Worm (Caenorhabditis elegans) whole organism, L3 larva: ENCODE measurements around the gene T28A11.17.

Experiments used
- R02D3.7 ChIP-seq: fragments of 150-350 bp; optimal IDR thresholded peaks from 2 replicates; lab custom pipeline; 2014; ENCODE audit warnings: missing biosample characterization, missing genetic modification characterization
- ZK546.5 ChIP-seq: sonication (generic microtip); optimal IDR thresholded peaks from 2 replicates; lab custom pipeline; 2017; ENCODE audit warnings: missing biosample characterization, missing genetic modification characterization
- aly-2 ChIP-seq: fragments of 150-350 bp; optimal IDR thresholded peaks from 2 replicates; lab custom pipeline; 2014; ENCODE audit warnings: missing biosample characterization, missing genetic modification characterization
- ceh-16 ChIP-seq: sonication (generic microtip); optimal IDR thresholded peaks from 2 replicates; lab custom pipeline; 2017; ENCODE audit warnings: missing biosample characterization, missing genetic modification characterization
- ceh-28 ChIP-seq: fragments of 150-350 bp; optimal IDR thresholded peaks from 2 replicates; lab custom pipeline; 2014; ENCODE audit warnings: missing biosample characterization, missing genetic modification reagents, missing genetic modification characterization
- ceh-82 ChIP-seq: fragments of 150-350 bp; optimal IDR thresholded peaks from 2 replicates; lab custom pipeline; 2014; ENCODE audit warnings: missing biosample characterization, missing genetic modification characterization
- daf-12 ChIP-seq: fragments of 150-350 bp; optimal IDR thresholded peaks from 2 replicates; lab custom pipeline; 2014; ENCODE audit warnings: missing biosample characterization, missing genetic modification reagents, missing genetic modification characterization
- egl-27 ChIP-seq: sonication (generic microtip); optimal IDR thresholded peaks from 4 replicates; lab custom pipeline; 2017; ENCODE audit warnings: missing biosample characterization, missing genetic modification reagents, missing genetic modification characterization
- egl-5 ChIP-seq: fragments of 150-350 bp; optimal IDR thresholded peaks from 2 replicates; lab custom pipeline; 2017; ENCODE audit warnings: missing biosample characterization, missing genetic modification reagents, missing genetic modification characterization, inconsistent platforms
- elt-2 ChIP-seq: sonication (generic microtip); optimal IDR thresholded peaks from 2 replicates; lab custom pipeline; 2016; ENCODE audit warnings: missing genetic modification reagents, mild to moderate bottlenecking, missing genetic modification characterization, missing compliant biosample characterization
- elt-3 ChIP-seq, 3 experiments: fragments of 150-350 bp in 1 of 3; sonication (generic microtip) in 2 of 3; optimal IDR thresholded peaks; 2 replicates in 2 of 3; 4 replicates in 1 of 3; lab custom pipeline; 2014 to 2017; ENCODE audit warnings: missing biosample characterization in 3 of 3, missing genetic modification characterization in 3 of 3
- eor-1 ChIP-seq, 2 experiments: fragments of 150-350 bp; optimal IDR thresholded peaks; 2 replicates each; lab custom pipeline; 2014 to 2018; ENCODE audit warnings: missing biosample characterization in 2 of 2, missing genetic modification characterization in 2 of 2
- fkh-10 ChIP-seq: sonication (generic microtip); optimal IDR thresholded peaks from 2 replicates; lab custom pipeline; 2017; ENCODE audit warnings: missing biosample characterization, missing genetic modification reagents, missing genetic modification characterization
- fos-1 ChIP-seq: fragments of 150-350 bp; optimal IDR thresholded peaks from 2 replicates; lab custom pipeline; 2014; ENCODE audit warnings: missing biosample characterization, missing genetic modification characterization
- jun-1 ChIP-seq: fragments of 150-350 bp; optimal IDR thresholded peaks from 2 replicates; lab custom pipeline; 2014; ENCODE audit warnings: missing biosample characterization, missing genetic modification reagents, missing genetic modification characterization
- lin-15B ChIP-seq: fragments of 150-350 bp; optimal IDR thresholded peaks from 2 replicates; lab custom pipeline; 2014; ENCODE audit warnings: missing biosample characterization, missing genetic modification characterization
- mml-1 ChIP-seq: fragments of 150-350 bp; sonication (generic microtip); optimal IDR thresholded peaks from 3 replicates; lab custom pipeline; 2014; ENCODE audit warnings: missing biosample characterization, missing genetic modification characterization
- nfya-1 ChIP-seq: sonication (generic microtip); optimal IDR thresholded peaks from 2 replicates; lab custom pipeline; 2017; ENCODE audit warnings: missing genetic modification characterization, mild to moderate bottlenecking, missing compliant biosample characterization, antibody characterized with exemption, moderate library complexity; ENCODE audit not compliant: insufficient read depth
- nhr-12 ChIP-seq: fragments of 150-350 bp; optimal IDR thresholded peaks from 2 replicates; lab custom pipeline; 2014; ENCODE audit warnings: missing biosample characterization, missing genetic modification characterization
- nhr-237 ChIP-seq: fragments of 150-350 bp; optimal IDR thresholded peaks from 2 replicates; lab custom pipeline; 2014; ENCODE audit warnings: missing biosample characterization, missing genetic modification characterization
- nhr-25 ChIP-seq: sonication (generic microtip); optimal IDR thresholded peaks from 2 replicates; lab custom pipeline; 2017; ENCODE audit warnings: missing biosample characterization, missing genetic modification characterization
- nhr-43 ChIP-seq: sonication (generic microtip); optimal IDR thresholded peaks from 2 replicates; lab custom pipeline; 2016; ENCODE audit warnings: mild to moderate bottlenecking, missing genetic modification characterization, missing compliant biosample characterization; ENCODE audit not compliant: poor library complexity, severe bottlenecking
- nhr-76 ChIP-seq: fragments of 150-350 bp; sonication (generic microtip); optimal IDR thresholded peaks from 5 replicates; lab custom pipeline; 2014; ENCODE audit warnings: missing biosample characterization, missing genetic modification characterization
- nhr-77 ChIP-seq: fragments of 150-350 bp; optimal IDR thresholded peaks from 2 replicates; lab custom pipeline; 2014; ENCODE audit warnings: missing biosample characterization, missing genetic modification characterization
- pha-4 ChIP-seq: fragments of 150-350 bp; optimal IDR thresholded peaks from 2 replicates; lab custom pipeline; 2014; ENCODE audit warnings: missing biosample characterization, missing genetic modification reagents, missing genetic modification characterization
- pqm-1 ChIP-seq: fragments of 150-350 bp; optimal IDR thresholded peaks from 2 replicates; lab custom pipeline; 2017; ENCODE audit warnings: missing biosample characterization, missing genetic modification characterization, inconsistent platforms
- sea-2 ChIP-seq: fragments of 150-350 bp; sonication (generic microtip); optimal IDR thresholded peaks from 4 replicates; lab custom pipeline; 2014; ENCODE audit warnings: missing biosample characterization, missing genetic modification reagents, missing genetic modification characterization
- tbx-2 ChIP-seq: sonication (generic microtip); optimal IDR thresholded peaks from 2 replicates; lab custom pipeline; 2016; ENCODE audit warnings: mild to moderate bottlenecking, missing genetic modification characterization, missing compliant biosample characterization
- unc-39 ChIP-seq: sonication (generic microtip); optimal IDR thresholded peaks from 4 replicates; lab custom pipeline; 2017; ENCODE audit warnings: missing biosample characterization, missing genetic modification characterization
- unc-62 ChIP-seq: fragments of 150-350 bp; sonication (generic microtip); optimal IDR thresholded peaks from 4 replicates; lab custom pipeline; 2014; ENCODE audit warnings: missing biosample characterization, missing genetic modification reagents, missing genetic modification characterization
- zag-1 ChIP-seq: fragments of 150-350 bp; optimal IDR thresholded peaks from 2 replicates; lab custom pipeline; 2014; ENCODE audit warnings: missing biosample characterization, missing genetic modification characterization
- ztf-4 ChIP-seq: fragments of 150-350 bp; optimal IDR thresholded peaks from 2 replicates; lab custom pipeline; 2014; ENCODE audit warnings: missing biosample characterization, missing genetic modification characterization

Gene T28A11.17

ce11 chrV:3260075-3260474, 6.0 kb downstream of the T28A11.17 start, which contains the start of gene srbc-5:
TSS of gene srbc-5 (plus strand) at chrV:3260375.
- TF ChIP-seq nhr-12 (tag; lab: Kevin White, UChicago) (no peak), zag-1 (tag; lab: Kevin White, UChicago) (no peak), eor-1 (tag; optimal IDR thresholded peaks at IDR 0.05; lab: Kevin White, UChicago) (no peak), ceh-16 (tag; lab: Kevin White, UChicago) (no peak), nhr-43 (tag; lab: Kevin White, UChicago) (no peak), mml-1 (tag; lab: Kevin White, UChicago) (no peak), nhr-77 (tag; lab: Kevin White, UChicago) (no peak), tbx-2 (tag; lab: Kevin White, UChicago) (no peak), ceh-82 (no peak)
- TF ChIP-seq, all 47 proteins: peak for 0

- TF ChIP-seq egl-5 (tag; lab: Kevin White, UChicago), result no peak
Observed at ce11 chrV:3259168-3259622, 6.9 kb downstream of the T28A11.17 start, which contains the start of gene T28A11.16. TSS of gene T28A11.16 (minus strand) at chrV:3259218.

ce11 chrV:3257277-3257676, 8.8 kb downstream of the T28A11.17 start, which contains the start of gene T28A11.22:
TSS of gene T28A11.22 (plus strand) at chrV:3257577.
- TF ChIP-seq jun-1 (tag; lab: Kevin White, UChicago) (no peak), nhr-12 (tag; lab: Kevin White, UChicago) (no peak), elt-2 (tag; lab: Kevin White, UChicago) (no peak), fkh-10 (GFP tag; lab: Kevin White, UChicago) (no peak), nfya-1 (no peak), fos-1 (tag; lab: Kevin White, UChicago) (no peak), ZK546.5 (tag; lab: Kevin White, UChicago) (no peak), nhr-25 (tag; lab: Kevin White, UChicago) (no peak), ceh-16 (tag; lab: Kevin White, UChicago) (no peak), nhr-76 (tag; lab: Kevin White, UChicago) (no peak), R02D3.7 (tag; lab: Kevin White, UChicago) (no peak), nhr-43 (tag; lab: Kevin White, UChicago) (no peak), eor-1 (tag; optimal IDR thresholded peaks at IDR 0.05; lab: Kevin White, UChicago) (no peak), elt-3 (tag; optimal IDR thresholded peaks at IDR 0.05; lab: Kevin White, UChicago) (no peak), nhr-77 (tag; lab: Kevin White, UChicago) (no peak)

ce11 chrV:3256809-3257208, 9.3 kb downstream of the T28A11.17 start:
- TF ChIP-seq pqm-1 (no peak), nhr-43 (tag; lab: Kevin White, UChicago) (no peak), eor-1 (tag; optimal IDR thresholded peaks at IDR 0.05; lab: Kevin White, UChicago) (no peak), nhr-77 (tag; lab: Kevin White, UChicago) (no peak), elt-2 (tag; lab: Kevin White, UChicago) (no peak), pha-4 (tag; lab: Kevin White, UChicago) (no peak), unc-39 (no peak), unc-62 (GFP tag; lab: Kevin White, UChicago) (no peak), sea-2 (no peak)

- TF ChIP-seq ceh-28 (tag; lab: Kevin White, UChicago) (no peak), fkh-10 (GFP tag; lab: Kevin White, UChicago) (no peak), pqm-1 (no peak), nhr-237 (tag; lab: Kevin White, UChicago) (no peak), nhr-43 (tag; lab: Kevin White, UChicago) (no peak), lin-15B (tag; lab: Kevin White, UChicago) (no peak), elt-2 (tag; lab: Kevin White, UChicago) (no peak), egl-27 (no peak), daf-12 (tag; lab: Kevin White, UChicago) (no peak), unc-62 (GFP tag; lab: Kevin White, UChicago) (no peak), aly-2 (tag; lab: Kevin White, UChicago) (no peak), elt-3 (tag; optimal IDR thresholded peaks at IDR 0.05; lab: Kevin White, UChicago) (no peak), nhr-76 (tag; lab: Kevin White, UChicago) (no peak), ceh-82 (no peak), ztf-4 (tag; lab: Kevin White, UChicago) (no peak)
- TF ChIP-seq, all 47 proteins: peak for 0
Observed at ce11 chrV:3256051-3256450, 10.0 kb downstream of the T28A11.17 start, which contains the start of gene srt-63. TSS of gene srt-63 (minus strand) at chrV:3256151.
